Fruit fly (Drosophila melanogaster) whole organism, pupa: ENCODE results near the gene Ran-like.

Experiments used
- CG10348 ChIP-seq: fragments of 200-800 bp; sonication (Bioruptor generic); IDR thresholded peaks from 2 replicates; pipeline ENCODE4 v1.3.6; 2022; ENCODE audit warnings: missing biosample characterization, missing genetic modification characterization
- CG12605 ChIP-seq: fragments of 200-800 bp; sonication (Bioruptor generic); IDR thresholded peaks from 2 replicates; pipeline ENCODE4 v1.3.6; 2022; ENCODE audit warnings: missing biosample characterization, missing genetic modification characterization
- CG13204 ChIP-seq: fragments of 200-800 bp; sonication (Bioruptor generic); optimal IDR thresholded peaks from 2 replicates; lab custom pipeline; 2018; ENCODE audit warnings: missing biosample characterization, mild to moderate bottlenecking, missing genetic modification characterization, moderate library complexity
- CG14655 ChIP-seq: fragments of 200-800 bp; sonication (Bioruptor generic); optimal IDR thresholded peaks from 3 replicates; lab custom pipeline; 2017; ENCODE audit warnings: mild to moderate bottlenecking, missing biosample characterization, missing genetic modification reagents, missing genetic modification characterization
- CG15710 ChIP-seq: fragments of 200-800 bp; sonication (Bioruptor generic); optimal IDR thresholded peaks from 2 replicates; lab custom pipeline; 2018; ENCODE audit warnings: missing biosample characterization, mild to moderate bottlenecking, missing genetic modification characterization, moderate library complexity
- CG17806 ChIP-seq: fragments of 200-800 bp; sonication (Bioruptor generic); optimal IDR thresholded peaks from 2 replicates; lab custom pipeline; 2018; ENCODE audit warnings: missing biosample characterization, mild to moderate bottlenecking, missing genetic modification characterization, moderate library complexity
- CG32121 ChIP-seq: fragments of 200-800 bp; sonication (Bioruptor generic); IDR thresholded peaks from 2 replicates; pipeline ENCODE4 v1.3.6; 2022; ENCODE audit warnings: missing biosample characterization, missing genetic modification characterization
- CG34367 ChIP-seq: fragments of 200-800 bp; sonication (Bioruptor generic); optimal IDR thresholded peaks from 2 replicates; lab custom pipeline; 2018; ENCODE audit warnings: missing biosample characterization, mild to moderate bottlenecking, missing genetic modification characterization
- CG4496 ChIP-seq: fragments of 200-800 bp; sonication (Bioruptor generic); IDR thresholded peaks from 3 replicates; pipeline ENCODE4 v1.3.6; 2022; ENCODE audit warnings: missing biosample characterization, missing genetic modification characterization
- CG8159 ChIP-seq: fragments of 200-800 bp; sonication (Bioruptor generic); optimal IDR thresholded peaks from 3 replicates; lab custom pipeline; 2018; ENCODE audit warnings: missing biosample characterization, mild to moderate bottlenecking, missing genetic modification characterization, moderate library complexity
- CG8301 ChIP-seq: fragments of 200-800 bp; sonication (Bioruptor generic); optimal IDR thresholded peaks from 2 replicates; lab custom pipeline; 2018; ENCODE audit warnings: missing biosample characterization, mild to moderate bottlenecking, missing genetic modification characterization
- CG9948 ChIP-seq: fragments of 200-800 bp; sonication (Bioruptor generic); optimal IDR thresholded peaks from 2 replicates; lab custom pipeline; 2018; ENCODE audit warnings: missing biosample characterization, mild to moderate bottlenecking, missing genetic modification characterization, moderate library complexity
- D1 ChIP-seq: fragments of 200-800 bp; sonication (Bioruptor generic); optimal IDR thresholded peaks from 2 replicates; lab custom pipeline; 2018; ENCODE audit warnings: missing biosample characterization, mild to moderate bottlenecking, missing genetic modification characterization, moderate library complexity
- EcR ChIP-seq: fragments of 200-800 bp; sonication (Bioruptor generic); optimal IDR thresholded peaks from 3 replicates; lab custom pipeline; 2019; ENCODE audit warnings: missing biosample characterization, missing genetic modification characterization, mild to moderate bottlenecking, moderate library complexity, missing genetic modification reagents
- Ets98B ChIP-seq: fragments of 200-800 bp; sonication (Bioruptor generic); IDR thresholded peaks from 2 replicates; pipeline ENCODE4 v1.3.6; 2022; ENCODE audit warnings: missing biosample characterization, missing genetic modification characterization
- Pif1A ChIP-seq: fragments of 200-800 bp; sonication (Bioruptor generic); optimal IDR thresholded peaks from 3 replicates; lab custom pipeline; 2016; ENCODE audit warnings: missing biosample characterization, missing genetic modification characterization
- Pif1B ChIP-seq: fragments of 200-800 bp; sonication (Bioruptor generic); optimal IDR thresholded peaks from 3 replicates; lab custom pipeline; 2016; ENCODE audit warnings: missing biosample characterization, missing genetic modification characterization
- Snoo ChIP-seq: fragments of 200-800 bp; sonication (Bioruptor generic); optimal IDR thresholded peaks from 3 replicates; lab custom pipeline; 2017; ENCODE audit warnings: missing biosample characterization, mild to moderate bottlenecking, missing genetic modification characterization, inconsistent platforms
- fd96Ca ChIP-seq: fragments of 200-800 bp; sonication (Bioruptor generic); IDR thresholded peaks from 3 replicates; pipeline ENCODE4 v1.3.6; 2022; ENCODE audit warnings: missing biosample characterization, missing genetic modification characterization
- gl ChIP-seq: fragments of 200-800 bp; sonication (Bioruptor generic); optimal IDR thresholded peaks from 2 replicates; lab custom pipeline; 2018; ENCODE audit warnings: missing biosample characterization, mild to moderate bottlenecking, missing genetic modification characterization
- rn ChIP-seq: fragments of 200-800 bp; sonication (Bioruptor generic); IDR thresholded peaks from 2 replicates; pipeline ENCODE4 v1.3.6; 2022; ENCODE audit warnings: missing biosample characterization, missing genetic modification characterization

The Ran-like gene

dm6 chr3L:15485302-15485701 lies at the start of gene Ran-like:
Ran-like (minus strand) TSS chr3L:15485402.
- TF ChIP-seq CG8301 (no peak), CG34367 (no peak), CG8159 (tag; lab: Kevin White, UChicago) (no peak), Ets98B (GFP tag; lab: Robert Waterston, UW) (no peak)

dm6 chr3L:15534274-15535227 lies 49.3 kb upstream of the Ran-like start:
- TF ChIP-seq CG15710 (tag; lab: Kevin White, UChicago): peak; percentile 73
- TF ChIP-seq Snoo: peak; percentile 81
- peak; percentile 50 for TF ChIP-seq CG34367
- peak; percentile 69 for TF ChIP-seq Pif1A (GFP tag; lab: Kevin White, UChicago)
- TF ChIP-seq CG32121: 0 out of 2 replicates have a peak, but pooled peaks have one; percentile 10
- TF ChIP-seq CG13204 (GFP tag; lab: Kevin White, UChicago): no peak
- 0 out of 2 replicates have a peak, but pooled peaks have one; percentile 9 for TF ChIP-seq CG12605
- peak; percentile 83 for TF ChIP-seq CG14655 (GFP tag; lab: Kevin White, UChicago)
- no peak for TF ChIP-seq rn (GFP tag; lab: Robert Waterston, UW)
- TF ChIP-seq CG17806: peak; percentile 59
- TF ChIP-seq fd96Ca (GFP tag; lab: Robert Waterston, UW): peak; percentile 18; the same call in 2 of the 3 replicates
- TF ChIP-seq CG10348 (GFP tag; lab: Robert Waterston, UW): no peak
- TF ChIP-seq Ets98B (GFP tag; lab: Robert Waterston, UW): no peak
- peak; percentile 72 for TF ChIP-seq CG9948 (tag; lab: Kevin White, UChicago)
- no peak for TF ChIP-seq D1 (tag; lab: Kevin White, UChicago)
- peak; percentile 72 for TF ChIP-seq CG8301
- TF ChIP-seq CG8159 (tag; lab: Kevin White, UChicago): peak; percentile 69
- TF ChIP-seq gl (tag; lab: Kevin White, UChicago): no peak
- no peak for TF ChIP-seq EcR (GFP tag; lab: Kevin White, UChicago)
- TF ChIP-seq CG4496 (GFP tag; lab: Robert Waterston, UW): peak; percentile 48; the same call in 2 of the 3 replicates
- TF ChIP-seq Pif1B (GFP tag; lab: Kevin White, UChicago): peak; percentile 42

dm6 chr3L:15533402-15534129 lies 48.4 kb upstream of the Ran-like start:
- peak; percentile 23; the same call in 1 of the 2 replicates for TF ChIP-seq CG32121
- TF ChIP-seq CG15710 (tag; lab: Kevin White, UChicago): peak; percentile 67
- TF ChIP-seq CG34367: peak; percentile 61
- TF ChIP-seq CG12605: peak; percentile 15; the same call in 1 of the 2 replicates
- TF ChIP-seq gl (tag; lab: Kevin White, UChicago): peak; percentile 56
- peak; percentile 70 for TF ChIP-seq CG8301
- peak; percentile 73 for TF ChIP-seq Pif1A (GFP tag; lab: Kevin White, UChicago)
- peak; percentile 69 for TF ChIP-seq CG8159 (tag; lab: Kevin White, UChicago)
- TF ChIP-seq rn (GFP tag; lab: Robert Waterston, UW): no peak
- TF ChIP-seq CG17806: peak; percentile 68
- peak; percentile 79; the same call in 2 of the 3 replicates for TF ChIP-seq fd96Ca (GFP tag; lab: Robert Waterston, UW)
- peak; percentile 48 for TF ChIP-seq D1 (tag; lab: Kevin White, UChicago)
- TF ChIP-seq CG9948 (tag; lab: Kevin White, UChicago): peak; percentile 79
- TF ChIP-seq CG13204 (GFP tag; lab: Kevin White, UChicago): peak; percentile 33
- TF ChIP-seq CG4496 (GFP tag; lab: Robert Waterston, UW): peak; percentile 60; the same call in 1 of the 3 replicates
- TF ChIP-seq Ets98B (GFP tag; lab: Robert Waterston, UW): peak; percentile 41
- peak; percentile 82 for TF ChIP-seq CG14655 (GFP tag; lab: Kevin White, UChicago)
- peak; percentile 52 for TF ChIP-seq EcR (GFP tag; lab: Kevin White, UChicago)
- peak; percentile 62 for TF ChIP-seq Snoo
- TF ChIP-seq CG10348 (GFP tag; lab: Robert Waterston, UW): no peak
- TF ChIP-seq Pif1B (GFP tag; lab: Kevin White, UChicago): peak; percentile 83
- TF ChIP-seq, all 21 proteins: peak for 19

- TF ChIP-seq CG32121 (peak; percentile 50; the same call in 1 of the 2 replicates), CG4496 (GFP tag; lab: Robert Waterston, UW) (peak; percentile 90), gl (tag; lab: Kevin White, UChicago) (no peak), CG15710 (tag; lab: Kevin White, UChicago) (peak; percentile 9), D1 (tag; lab: Kevin White, UChicago) (no peak), CG12605 (peak; percentile 40), fd96Ca (GFP tag; lab: Robert Waterston, UW) (peak; percentile 51; the same call in 2 of the 3 replicates), Pif1A (GFP tag; lab: Kevin White, UChicago) (no peak), CG17806 (peak; percentile 4), CG34367 (no peak), CG8159 (tag; lab: Kevin White, UChicago) (peak; percentile 63), CG8301 (peak; percentile 60), CG10348 (GFP tag; lab: Robert Waterston, UW) (0 out of 2 replicates have a peak, but pooled peaks have one; percentile 6), Ets98B (GFP tag; lab: Robert Waterston, UW) (peak; percentile 64; the same call in 1 of the 2 replicates), CG9948 (tag; lab: Kevin White, UChicago) (peak; percentile 45), CG14655 (GFP tag; lab: Kevin White, UChicago) (peak; percentile 79), Pif1B (GFP tag; lab: Kevin White, UChicago) (no peak), rn (GFP tag; lab: Robert Waterston, UW) (0 out of 2 replicates have a peak, but pooled peaks have one; percentile 31), EcR (GFP tag; lab: Kevin White, UChicago) (peak; percentile 73), CG13204 (GFP tag; lab: Kevin White, UChicago) (no peak), Snoo (peak; percentile 3)
These were observed 47.3 kb upstream of the Ran-like start for dm6 chr3L:15532368-15533030.
